Fruit fly (Drosophila melanogaster): ENCODE data around the gene RhoGAP92B.

The RhoGAP92B gene

DNA sequence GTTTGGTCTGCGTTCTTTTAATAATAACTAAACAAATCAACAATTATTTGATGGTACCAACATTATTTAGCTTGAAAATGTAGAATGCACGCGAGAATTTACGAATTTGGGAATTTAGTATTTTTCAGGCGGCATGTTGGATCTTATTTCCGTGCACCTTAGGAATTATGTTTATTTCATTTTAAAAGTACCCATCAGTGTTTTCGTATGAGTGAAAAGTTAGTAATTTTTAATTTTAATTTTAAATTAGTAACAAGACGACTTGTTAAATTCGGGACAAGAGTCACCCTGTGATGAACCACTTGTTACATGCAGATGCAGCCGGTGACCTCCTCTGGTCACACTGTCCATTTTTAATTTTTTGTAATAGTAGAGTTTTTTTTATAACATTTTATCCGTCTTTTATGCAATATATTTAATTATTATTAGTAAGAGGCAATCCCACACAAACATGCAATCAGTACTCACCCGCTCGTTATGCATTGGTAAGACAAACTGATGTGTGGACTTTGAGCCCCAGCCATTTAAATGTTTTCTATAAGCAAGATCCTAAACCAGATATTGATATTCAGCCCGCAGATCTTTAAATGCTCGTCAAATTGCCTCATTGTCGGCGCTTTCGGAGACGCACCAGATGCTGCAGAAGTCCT lies 27.4 kb upstream of the RhoGAP92B start, which contains the start of the genes CG17186 and Arc42 (continued):
- TF ChIP-seq chn (GFP tag; optimal IDR thresholded peaks at IDR 0.05) (no peak), CG8359 (GFP tag; optimal IDR thresholded peaks at IDR 0.05; ENCODE audit: borderline replicate concordance) (no peak), gro (GFP tag; optimal IDR thresholded peaks at IDR 0.05) (no peak), GATAe (GFP tag; conservative IDR thresholded peaks at IDR 0.05) (no peak), insv (GFP tag; optimal IDR thresholded peaks at IDR 0.05) (no peak), CG8765 (GFP tag; IDR thresholded peaks at IDR 0.05) (no peak), CG2678 (tag; optimal IDR thresholded peaks at IDR 0.05) (peak; percentile 20), gsb-n (tag; optimal IDR thresholded peaks at IDR 0.05) (peak; percentile 29), CG8388 (GFP tag; optimal IDR thresholded peaks at IDR 0.05) (peak; percentile 19), CG10543 (GFP tag; optimal IDR thresholded peaks at IDR 0.05) (no peak), CG1832 (GFP tag; optimal IDR thresholded peaks at IDR 0.05) (no peak), Lim3 (GFP tag; IDR thresholded peaks at IDR 0.05) (no peak), CG8924 (tag; optimal IDR thresholded peaks at IDR 0.05) (peak; percentile 55), stc (GFP tag; IDR thresholded peaks at IDR 0.05) (no peak), CG4424 (GFP tag; optimal IDR thresholded peaks at IDR 0.05) (peak; percentile 27), CG18619 (GFP tag; optimal IDR thresholded peaks at IDR 0.05) (no peak), CG4617 (GFP tag; optimal IDR thresholded peaks at IDR 0.05; ENCODE audit: borderline replicate concordance) (peak; percentile 35), Sin3A (optimal IDR thresholded peaks at IDR 0.05) (peak; percentile 34), CG5180 (GFP tag; optimal IDR thresholded peaks at IDR 0.05) (no peak), pfk (GFP tag; optimal IDR thresholded peaks at IDR 0.05) (no peak), seq (GFP tag; IDR thresholded peaks at IDR 0.05) (no peak), vnd (GFP tag; IDR thresholded peaks at IDR 0.05; ENCODE audit: partially characterized antibody) (no peak), CG2116 (GFP tag; optimal IDR thresholded peaks at IDR 0.05) (peak; percentile 54), Gug (GFP tag; IDR thresholded peaks at IDR 0.05) (no peak), z (GFP tag; IDR thresholded peaks at IDR 0.05) (no peak), CG1233 (GFP tag; optimal IDR thresholded peaks at IDR 0.05) (peak; percentile 15), CG11093 (GFP tag; IDR thresholded peaks at IDR 0.05) (no peak), nmo (GFP tag; optimal IDR thresholded peaks at IDR 0.05) (peak; percentile 68), CG8944 (GFP tag; optimal IDR thresholded peaks at IDR 0.05) (no peak), mam (GFP tag; optimal IDR thresholded peaks at IDR 0.05) (no peak), Dip3 (GFP tag; optimal IDR thresholded peaks at IDR 0.05) (peak; percentile 11), CG7357 (GFP tag; IDR thresholded peaks at IDR 0.05) (no peak), onecut (GFP tag; IDR thresholded peaks at IDR 0.05) (no peak), CHES-1-like (GFP tag; optimal IDR thresholded peaks at IDR 0.05) (peak; percentile 17), CG32532 (GFP tag; IDR thresholded peaks at IDR 0.05) (no peak), CG9437 (GFP tag; optimal IDR thresholded peaks at IDR 0.05) (no peak), bsh (GFP tag; optimal IDR thresholded peaks at IDR 0.05) (peak; percentile 3 to 67), scrt (GFP tag; optimal IDR thresholded peaks at IDR 0.05) (peak; percentile 98), CG12236 (GFP tag; optimal IDR thresholded peaks at IDR 0.05) (no peak), CG14710 (tag; optimal IDR thresholded peaks at IDR 0.05) (peak; percentile 71), CG10431 (GFP tag; optimal IDR thresholded peaks at IDR 0.05) (no peak), phol (tag; optimal IDR thresholded peaks at IDR 0.05) (peak; percentile 64), CG31365 (tag; optimal IDR thresholded peaks at IDR 0.05) (no peak), CG11456 (GFP tag; IDR thresholded peaks at IDR 0.05) (no peak), Doc3 (GFP tag; IDR thresholded peaks at IDR 0.05; ENCODE audit: partially characterized antibody) (no peak), CG11723 (GFP tag; optimal IDR thresholded peaks at IDR 0.05) (no peak), vvl (GFP tag; IDR thresholded peaks at IDR 0.05) (no peak), slp2 (GFP tag; optimal IDR thresholded peaks at IDR 0.05) (no peak), ham (GFP tag; IDR thresholded peaks at IDR 0.05) (no peak), eve (GFP tag; optimal IDR thresholded peaks at IDR 0.05) (no peak), CG15696 (tag; optimal IDR thresholded peaks at IDR 0.05) (no peak)

Measured in whole organism, embryonic.